Worm (Caenorhabditis elegans) whole organism, young adult: ENCODE results near the gene Y47D3A.1.

Experiments
- B0019.2 ChIP-seq: fragments of 200-800 bp; sonication (Bioruptor generic); conservative IDR thresholded peaks from 2 replicates; pipeline ENCODE4 v1.3.6; 2022; ENCODE audit warnings: missing genetic modification reagents, missing genetic modification characterization, missing compliant biosample characterization
- B0336.3 ChIP-seq: fragments of 200-800 bp; sonication (Bioruptor generic); IDR thresholded peaks from 2 replicates; pipeline ENCODE4 v1.3.6; 2022; ENCODE audit warnings: missing genetic modification characterization, missing compliant biosample characterization
- F55B11.4 ChIP-seq: sonication (generic microtip); optimal IDR thresholded peaks from 2 replicates; lab custom pipeline; 2016; ENCODE audit warnings: missing compliant biosample characterization, missing genetic modification characterization, borderline replicate concordance; ENCODE audit not compliant: insufficient read depth
- F57C9.4 ChIP-seq: sonication (generic microtip); optimal IDR thresholded peaks from 2 replicates; lab custom pipeline; 2017; ENCODE audit warnings: mild to moderate bottlenecking, missing genetic modification characterization, missing compliant biosample characterization
- K11D2.4 ChIP-seq: fragments of 200-800 bp; sonication (Bioruptor generic); IDR thresholded peaks from 2 replicates; pipeline ENCODE4 v1.3.6; 2022; ENCODE audit warnings: missing genetic modification reagents, missing genetic modification characterization, missing compliant biosample characterization
- Y53F4B.3 ChIP-seq: fragments of 200-800 bp; sonication (Bioruptor generic); IDR thresholded peaks from 2 replicates; pipeline ENCODE4 v1.3.6; 2022; ENCODE audit warnings: missing genetic modification reagents, missing genetic modification characterization, missing compliant biosample characterization
- Y53G8AR.9 ChIP-seq: fragments of 200-800 bp; sonication (Bioruptor generic); conservative IDR thresholded peaks from 2 replicates; pipeline ENCODE4 v1.3.6; 2022; ENCODE audit warnings: missing genetic modification reagents, missing genetic modification characterization, missing compliant biosample characterization
- Y56A3A.18 ChIP-seq: fragments of 200-800 bp; sonication (Bioruptor generic); IDR thresholded peaks from 2 replicates; pipeline ENCODE4 v1.3.6; 2022; ENCODE audit warnings: missing genetic modification reagents, missing genetic modification characterization, missing compliant biosample characterization
- Y67H2A.10 ChIP-seq: fragments of 200-800 bp; sonication (Bioruptor generic); conservative IDR thresholded peaks from 2 replicates; pipeline ENCODE4 v1.3.6; 2022; ENCODE audit warnings: missing genetic modification reagents, missing genetic modification characterization, missing compliant biosample characterization
- ZK185.1 ChIP-seq: sonication (generic microtip); optimal IDR thresholded peaks from 2 replicates; lab custom pipeline; 2016; ENCODE audit warnings: mild to moderate bottlenecking, missing genetic modification characterization, missing compliant biosample characterization; ENCODE audit not compliant: poor library complexity, severe bottlenecking
- attf-3 ChIP-seq: fragments of 200-800 bp; sonication (Bioruptor generic); conservative IDR thresholded peaks from 2 replicates; pipeline ENCODE4 v1.3.6; 2022; ENCODE audit warnings: missing genetic modification reagents, missing genetic modification characterization, missing compliant biosample characterization
- attf-6 ChIP-seq: fragments of 200-800 bp; sonication (Bioruptor generic); IDR thresholded peaks from 2 replicates; pipeline ENCODE4 v1.3.6; 2022; ENCODE audit warnings: missing genetic modification reagents, missing genetic modification characterization, missing compliant biosample characterization
- bed-1 ChIP-seq: fragments of 200-800 bp; sonication (Bioruptor generic); IDR thresholded peaks from 2 replicates; pipeline ENCODE4 v1.3.6; 2022; ENCODE audit warnings: missing genetic modification reagents, missing genetic modification characterization, missing compliant biosample characterization
- ccch-3 ChIP-seq: fragments of 200-800 bp; sonication (Bioruptor generic); optimal IDR thresholded peaks from 2 replicates; lab custom pipeline; 2018; ENCODE audit warnings: mild to moderate bottlenecking, missing genetic modification characterization, missing compliant biosample characterization
- cebp-1 ChIP-seq, 2 experiments: fragments of 200-800 bp in 1 of 2; sonication (Bioruptor generic) in 1 of 2; sonication (generic microtip) in 1 of 2; IDR thresholded peaks in 1 of 2; optimal IDR thresholded peaks in 1 of 2; 2 replicates each; pipeline versions ENCODE4 v1.3.6 to Lab custom; 2017 to 2022; ENCODE audit warnings: missing compliant biosample characterization in 2 of 2, missing genetic modification characterization in 2 of 2, mild to moderate bottlenecking in 1 of 2, missing genetic modification reagents in 1 of 2, moderate library complexity in 1 of 2
- chd-7 ChIP-seq: sonication (generic microtip); optimal IDR thresholded peaks from 2 replicates; lab custom pipeline; 2016; ENCODE audit warnings: mild to moderate bottlenecking, missing genetic modification characterization, moderate library complexity, missing compliant biosample characterization
- dox-1 ChIP-seq: fragments of 200-800 bp; sonication (Bioruptor generic); IDR thresholded peaks from 2 replicates; pipeline ENCODE4 v1.3.6; 2022; ENCODE audit warnings: missing genetic modification reagents, missing genetic modification characterization, missing compliant biosample characterization
- dpff-1 ChIP-seq: sonication (generic microtip); optimal IDR thresholded peaks from 2 replicates; lab custom pipeline; 2017; ENCODE audit warnings: mild to moderate bottlenecking, missing genetic modification characterization, missing compliant biosample characterization
- efl-1 ChIP-seq: fragments of 150-350 bp; optimal IDR thresholded peaks from 2 replicates; lab custom pipeline; 2014; ENCODE audit warnings: missing biosample characterization, missing genetic modification reagents, missing genetic modification characterization
- egrh-3 ChIP-seq: fragments of 200-800 bp; sonication (Bioruptor generic); IDR thresholded peaks from 2 replicates; pipeline ENCODE4 v1.3.6; 2022; ENCODE audit warnings: missing genetic modification reagents, missing genetic modification characterization, missing compliant biosample characterization
- fkh-3 ChIP-seq: sonication (generic microtip); optimal IDR thresholded peaks from 2 replicates; lab custom pipeline; 2016; ENCODE audit warnings: mild to moderate bottlenecking, missing genetic modification characterization, missing compliant biosample characterization
- hlh-12 ChIP-seq: sonication (generic microtip); optimal IDR thresholded peaks from 2 replicates; lab custom pipeline; 2016; ENCODE audit warnings: missing genetic modification characterization, missing compliant biosample characterization
- hlh-26 ChIP-seq: fragments of 200-800 bp; sonication (Bioruptor generic); conservative IDR thresholded peaks from 2 replicates; pipeline ENCODE4 v1.3.6; 2022; ENCODE audit warnings: missing genetic modification reagents, missing genetic modification characterization, missing compliant biosample characterization
- hmg-1.2 ChIP-seq: fragments of 200-800 bp; sonication (Bioruptor generic); IDR thresholded peaks from 2 replicates; pipeline ENCODE4 v1.3.6; 2022; ENCODE audit warnings: missing genetic modification reagents, missing genetic modification characterization, missing compliant biosample characterization
- hmg-20 ChIP-seq: fragments of 200-800 bp; sonication (Bioruptor generic); IDR thresholded peaks from 2 replicates; pipeline ENCODE4 v1.3.6; 2022; ENCODE audit warnings: missing genetic modification reagents, missing genetic modification characterization, missing compliant biosample characterization
- lag-1 ChIP-seq: fragments of 200-800 bp; sonication (Bioruptor generic); IDR thresholded peaks from 2 replicates; pipeline ENCODE4 v1.3.6; 2022; ENCODE audit warnings: missing genetic modification reagents, missing genetic modification characterization, missing compliant biosample characterization
- let-607 ChIP-seq, 2 experiments: fragments of 200-800 bp in 1 of 2; sonication (Bioruptor generic) in 1 of 2; sonication (generic microtip) in 1 of 2; optimal IDR thresholded peaks; 2 replicates each; lab custom pipeline; 2016 to 2018; ENCODE audit warnings: mild to moderate bottlenecking in 2 of 2, missing compliant biosample characterization in 2 of 2, missing genetic modification characterization in 2 of 2, moderate library complexity in 2 of 2, missing genotype in 1 of 2
- lin-35 ChIP-seq, 3 experiments: fragments of 150-350 bp in 2 of 3; sonication (generic microtip) in 1 of 3; optimal IDR thresholded peaks; 2 replicates each; lab custom pipeline; 2014 to 2018; ENCODE audit warnings: missing biosample characterization in 3 of 3, missing genetic modification characterization in 3 of 3, missing genetic modification reagents in 3 of 3
- lin-54 ChIP-seq: fragments of 200-800 bp; sonication (Bioruptor generic); optimal IDR thresholded peaks from 2 replicates; lab custom pipeline; 2018; ENCODE audit warnings: mild to moderate bottlenecking, missing genetic modification characterization, missing compliant biosample characterization
- lir-1 ChIP-seq: fragments of 200-800 bp; sonication (Bioruptor generic); conservative IDR thresholded peaks from 2 replicates; pipeline ENCODE4 v1.3.6; 2022; ENCODE audit warnings: missing genetic modification reagents, missing genetic modification characterization, missing compliant biosample characterization
- mcd-1 ChIP-seq: fragments of 200-800 bp; sonication (Bioruptor generic); IDR thresholded peaks from 2 replicates; pipeline ENCODE4 v1.3.6; 2022; ENCODE audit warnings: missing genetic modification reagents, missing genetic modification characterization, missing compliant biosample characterization
- mxl-1 ChIP-seq: sonication (generic microtip); optimal IDR thresholded peaks from 2 replicates; lab custom pipeline; 2016; ENCODE audit warnings: missing genetic modification characterization, missing compliant biosample characterization
- nfyb-1 ChIP-seq: fragments of 200-800 bp; sonication (Bioruptor generic); IDR thresholded peaks from 2 replicates; pipeline ENCODE4 v1.3.6; 2022; ENCODE audit warnings: missing genetic modification reagents, missing genetic modification characterization, missing compliant biosample characterization
- nhr-90 ChIP-seq: sonication (generic microtip); optimal IDR thresholded peaks from 2 replicates; lab custom pipeline; 2016; ENCODE audit warnings: missing genotype, mild to moderate bottlenecking, missing genetic modification characterization, missing compliant biosample characterization
- pbrm-1 ChIP-seq: fragments of 200-800 bp; sonication (Bioruptor generic); IDR thresholded peaks from 2 replicates; pipeline ENCODE4 v1.3.6; 2022; ENCODE audit warnings: missing genetic modification reagents, missing genetic modification characterization, missing compliant biosample characterization
- pha-4 ChIP-seq: fragments of 150-350 bp; sonication (generic microtip); optimal IDR thresholded peaks from 2 replicates; lab custom pipeline; 2014; ENCODE audit warnings: missing biosample characterization, missing genetic modification reagents, missing genetic modification characterization
- sea-2 ChIP-seq: fragments of 200-800 bp; sonication (Bioruptor generic); IDR thresholded peaks from 2 replicates; pipeline ENCODE4 v1.3.6; 2022; ENCODE audit warnings: missing genetic modification characterization, missing compliant biosample characterization
- somi-1 ChIP-seq: fragments of 200-800 bp; sonication (Bioruptor generic); optimal IDR thresholded peaks from 2 replicates; lab custom pipeline; 2018; ENCODE audit warnings: mild to moderate bottlenecking, missing genetic modification characterization, missing compliant biosample characterization
- tbx-9 ChIP-seq: sonication (generic microtip); optimal IDR thresholded peaks from 2 replicates; lab custom pipeline; 2016; ENCODE audit warnings: borderline replicate concordance, missing genetic modification characterization, inconsistent platforms, missing compliant biosample characterization
- tlf-1 ChIP-seq: fragments of 200-800 bp; sonication (Bioruptor generic); optimal IDR thresholded peaks from 2 replicates; lab custom pipeline; 2018; ENCODE audit warnings: mild to moderate bottlenecking, missing genetic modification characterization, missing compliant biosample characterization
- xnd-1 ChIP-seq: sonication (generic microtip); optimal IDR thresholded peaks from 2 replicates; lab custom pipeline; 2016; ENCODE audit warnings: missing genotype, missing genetic modification reagents, missing genetic modification characterization, missing compliant biosample characterization
- zfh-2 ChIP-seq: fragments of 200-800 bp; sonication (Bioruptor generic); conservative IDR thresholded peaks from 2 replicates; pipeline ENCODE4 v1.3.6; 2022; ENCODE audit warnings: missing genetic modification reagents, missing genetic modification characterization, missing compliant biosample characterization
- zim-3 ChIP-seq: sonication (generic microtip); optimal IDR thresholded peaks from 2 replicates; lab custom pipeline; 2017; ENCODE audit warnings: mild to moderate bottlenecking, missing genetic modification characterization, moderate library complexity, missing compliant biosample characterization
- ztf-25 ChIP-seq: fragments of 200-800 bp; sonication (Bioruptor generic); IDR thresholded peaks from 2 replicates; pipeline ENCODE4 v1.3.6; 2022; ENCODE audit warnings: missing genetic modification reagents, missing genetic modification characterization, missing compliant biosample characterization
- ztf-26 ChIP-seq: sonication (generic microtip); optimal IDR thresholded peaks from 2 replicates; lab custom pipeline; 2017; ENCODE audit warnings: missing genetic modification characterization, missing compliant biosample characterization
- ztf-6 ChIP-seq: fragments of 200-800 bp; sonication (Bioruptor generic); IDR thresholded peaks from 2 replicates; pipeline ENCODE4 v1.3.6; 2022; ENCODE audit warnings: missing genetic modification reagents, missing genetic modification characterization, missing compliant biosample characterization

Y47D3A.1 gene

DNA sequence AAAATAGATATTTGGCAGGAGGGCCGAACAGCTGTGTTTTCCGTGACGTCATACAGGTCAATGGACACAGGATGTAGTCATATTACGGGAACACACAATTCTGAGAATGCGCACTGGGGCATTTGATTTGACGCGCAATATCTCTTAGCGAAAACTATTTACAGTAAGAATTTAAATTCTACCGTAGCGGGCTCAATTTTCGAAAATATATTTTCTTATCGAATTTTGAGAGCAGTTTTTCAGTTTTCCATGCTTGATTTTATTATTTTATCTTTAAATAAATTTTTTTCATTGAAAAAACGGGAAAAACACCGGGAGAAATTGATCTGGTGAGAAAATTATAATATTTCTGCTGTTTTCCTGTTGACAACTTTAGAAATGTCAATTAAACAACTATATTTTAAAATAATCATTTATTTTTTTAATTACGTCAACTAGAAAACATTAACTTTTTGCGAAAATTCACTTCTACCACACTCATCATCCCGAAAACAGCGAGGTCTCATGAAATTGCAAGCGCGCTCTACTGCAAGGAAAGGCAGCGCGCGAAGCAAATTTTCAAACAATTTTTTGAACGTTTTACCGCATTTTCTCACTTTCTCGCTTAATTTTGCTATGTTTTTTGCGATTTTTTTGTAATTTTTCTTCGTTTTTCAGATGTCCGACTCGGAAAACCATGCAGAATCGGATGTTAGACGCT lies at the start of gene Y47D3A.1, which contains the start of gene pola-1 (continued):
- TF ChIP-seq hmg-1.2 (peak; percentile 57; the same call in 1 of the 2 replicates), cebp-1 (GFP tag; IDR thresholded peaks at IDR 0.05; lab: Robert Waterston, UW) (no peak), cebp-1 (tag; optimal IDR thresholded peaks at IDR 0.05; lab: Kevin White, UChicago) (peak; percentile 55), B0336.3 (GFP tag; lab: Robert Waterston, UW) (no peak), attf-3 (GFP tag; lab: Robert Waterston, UW) (0 out of 2 replicates have a peak, but pooled peaks have one; percentile 14), nfyb-1 (no peak), efl-1 (GFP tag; lab: Kevin White, UChicago) (peak; percentile 95), egrh-3 (peak; percentile 56), ztf-25 (0 out of 2 replicates have a peak, but pooled peaks have one; percentile 7), Y53G8AR.9 (GFP tag; lab: Robert Waterston, UW) (0 out of 2 replicates have a peak, but pooled peaks have one; percentile 34), lir-1 (GFP tag; lab: Robert Waterston, UW) (peak; percentile 61; the same call in 1 of the 2 replicates), chd-7 (tag; lab: Kevin White, UChicago) (no peak), zfh-2 (GFP tag; lab: Robert Waterston, UW) (no peak), dpff-1 (tag; lab: Kevin White, UChicago) (no peak), pha-4 (tag; lab: Kevin White, UChicago) (peak; percentile 26), Y67H2A.10 (peak; percentile 70; the same call in 1 of the 2 replicates), F55B11.4 (tag; lab: Kevin White, UChicago) (no peak), pbrm-1 (GFP tag; lab: Robert Waterston, UW) (peak; percentile 37; the same call in 1 of the 2 replicates), F57C9.4 (tag; lab: Kevin White, UChicago) (no peak), somi-1 (GFP tag; lab: Kevin White, UChicago) (no peak), mxl-1 (tag; lab: Kevin White, UChicago) (no peak), ztf-26 (tag; lab: Kevin White, UChicago) (no peak), xnd-1 (tag; lab: Kevin White, UChicago) (no peak), mcd-1 (GFP tag; lab: Robert Waterston, UW) (peak; percentile 94), lag-1 (GFP tag; lab: Robert Waterston, UW) (no peak), K11D2.4 (GFP tag; lab: Robert Waterston, UW) (no peak), attf-6 (GFP tag; lab: Robert Waterston, UW) (no peak), fkh-3 (no peak), B0019.2 (GFP tag; lab: Robert Waterston, UW) (0 out of 2 replicates have a peak, but pooled peaks have one; percentile 28), sea-2 (GFP tag; lab: Robert Waterston, UW) (no peak), hmg-20 (no peak), lin-54 (peak; percentile 89), tlf-1 (GFP tag; lab: Kevin White, UChicago) (peak; percentile 8)

DNA sequence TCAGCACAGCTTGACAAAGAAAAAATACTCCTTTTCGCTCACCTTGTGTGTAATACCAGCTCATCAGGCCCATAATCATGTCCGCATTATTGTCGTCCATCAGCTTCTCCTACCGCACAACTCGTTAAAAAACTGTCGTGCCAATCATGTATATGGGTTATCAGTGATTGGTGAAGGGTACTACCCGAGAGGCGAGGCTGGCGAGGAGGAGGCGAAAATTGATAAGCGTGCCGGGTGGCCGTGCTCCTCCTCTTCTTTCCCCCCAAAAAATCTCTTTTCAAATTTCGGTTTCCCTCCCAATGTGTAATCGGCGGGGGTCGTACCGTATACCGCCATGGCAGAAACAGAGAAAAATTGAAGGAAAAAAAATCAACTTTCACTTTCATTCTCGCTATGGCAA lies 46.5 kb upstream of the Y47D3A.1 start:
- TF ChIP-seq dox-1 (GFP tag; lab: Robert Waterston, UW) (0 out of 2 replicates have a peak, but pooled peaks have one; percentile 19), ZK185.1 (tag; lab: Kevin White, UChicago) (no peak), ztf-6 (GFP tag; lab: Robert Waterston, UW) (no peak), tbx-9 (tag; lab: Kevin White, UChicago) (no peak), ccch-3 (GFP tag; lab: Kevin White, UChicago) (no peak), F57C9.4 (tag; lab: Kevin White, UChicago) (no peak), Y56A3A.18 (GFP tag; lab: Robert Waterston, UW) (no peak), Y53F4B.3 (GFP tag; lab: Robert Waterston, UW) (no peak), nhr-90 (no peak), hlh-12 (tag; lab: Kevin White, UChicago) (no peak), hlh-26 (no peak), let-607 (tag; optimal IDR thresholded peaks at IDR 0.05; lab: Kevin White, UChicago) (no peak), lin-35 (GFP tag; optimal IDR thresholded peaks at IDR 0.05; lab: Kevin White, UChicago) (no peak), zfh-2 (GFP tag; lab: Robert Waterston, UW) (0 out of 2 replicates have a peak, but pooled peaks have one; percentile 13), tlf-1 (GFP tag; lab: Kevin White, UChicago) (no peak), bed-1 (no peak), zim-3 (tag; lab: Kevin White, UChicago) (no peak)
